Fruit fly (Drosophila melanogaster) whole organism, embryonic: ENCODE data around the gene Sprn.
A peak's percentile ranks its signal among the peaks of the same experiment; 100 is the strongest.

ENCODE experiments used
- Adf1 ChIP-seq: fragments of 200-800 bp; sonication (Bioruptor generic); IDR thresholded peaks from 2 replicates; pipeline ENCODE4 v1.3.6; 2022; ENCODE audit warnings: missing biosample characterization, missing genetic modification characterization
- Aef1 ChIP-seq: fragments of 200-800 bp; sonication (Bioruptor generic); IDR thresholded peaks from 3 replicates; pipeline ENCODE4 v1.3.6; 2022; ENCODE audit warnings: missing biosample characterization, missing genetic modification characterization
- Asciz ChIP-seq: fragments of 200-800 bp; sonication (Bioruptor generic); optimal IDR thresholded peaks from 2 replicates; lab custom pipeline; 2017; ENCODE audit warnings: missing biosample characterization, mild to moderate bottlenecking, missing genetic modification characterization, missing genetic modification reagents
- BEAF-32 ChIP-seq: fragments of 200-800 bp; sonication (Bioruptor generic); optimal IDR thresholded peaks from 3 replicates; lab custom pipeline; 2017; ENCODE audit warnings: missing biosample characterization, missing genetic modification characterization, mild to moderate bottlenecking, moderate library complexity, missing genetic modification reagents
- C15 ChIP-seq: fragments of 200-800 bp; sonication (Bioruptor generic); IDR thresholded peaks from 3 replicates; pipeline ENCODE4 v1.3.6; 2022; ENCODE audit warnings: missing biosample characterization, missing genetic modification characterization
- CG11696 ChIP-seq: fragments of 200-800 bp; sonication (Bioruptor generic); IDR thresholded peaks from 2 replicates; pipeline ENCODE4 v1.3.6; 2022; ENCODE audit warnings: missing biosample characterization, missing genetic modification characterization
- CG12071 ChIP-seq: fragments of 200-800 bp; sonication (Bioruptor generic); optimal IDR thresholded peaks from 3 replicates; lab custom pipeline; 2018; ENCODE audit warnings: missing biosample characterization, mild to moderate bottlenecking, missing genetic modification characterization
- CG15479 ChIP-seq: fragments of 200-800 bp; sonication (Bioruptor generic); optimal IDR thresholded peaks from 3 replicates; lab custom pipeline; 2019; ENCODE audit warnings: missing biosample characterization, mild to moderate bottlenecking, missing genetic modification characterization, moderate library complexity
- CG17328 ChIP-seq: fragments of 200-800 bp; sonication (Bioruptor generic); IDR thresholded peaks from 2 replicates; pipeline ENCODE4 v1.3.6; 2022; ENCODE audit warnings: missing biosample characterization, missing genetic modification characterization
- CG18764 ChIP-seq: fragments of 200-800 bp; sonication (Bioruptor generic); optimal IDR thresholded peaks from 3 replicates; lab custom pipeline; 2016; ENCODE audit warnings: missing biosample characterization, missing genetic modification characterization
- CG2116 ChIP-seq: fragments of 200-800 bp; sonication (Bioruptor generic); optimal IDR thresholded peaks from 3 replicates; lab custom pipeline; 2018; ENCODE audit warnings: missing biosample characterization, mild to moderate bottlenecking, missing genetic modification characterization
- CG2712 ChIP-seq: fragments of 200-800 bp; optimal IDR thresholded peaks from 3 replicates; lab custom pipeline; 2019; ENCODE audit warnings: missing biosample characterization, mild to moderate bottlenecking, missing genetic modification characterization, moderate library complexity
- CG2889 ChIP-seq: fragments of 200-800 bp; sonication (Bioruptor generic); IDR thresholded peaks from 3 replicates; pipeline ENCODE4 v1.3.6; 2022; ENCODE audit warnings: missing biosample characterization, missing genetic modification characterization
- CG30431 ChIP-seq: fragments of 200-800 bp; sonication (Bioruptor generic); optimal IDR thresholded peaks from 2 replicates; lab custom pipeline; 2017; ENCODE audit warnings: missing biosample characterization, missing genetic modification characterization
- CG3163 ChIP-seq: fragments of 200-800 bp; sonication (Bioruptor generic); optimal IDR thresholded peaks from 3 replicates; lab custom pipeline; 2016; ENCODE audit warnings: missing biosample characterization, missing genetic modification characterization
- CG32532 ChIP-seq: fragments of 200-800 bp; sonication (Bioruptor generic); IDR thresholded peaks from 2 replicates; pipeline ENCODE4 v1.3.6; 2022; ENCODE audit warnings: missing biosample characterization, missing genetic modification characterization
- CG3407 ChIP-seq: fragments of 200-800 bp; sonication (Bioruptor generic); optimal IDR thresholded peaks from 2 replicates; lab custom pipeline; 2018; ENCODE audit warnings: missing biosample characterization, mild to moderate bottlenecking, missing genetic modification characterization
- CG3847 ChIP-seq: fragments of 200-800 bp; sonication (Bioruptor generic); IDR thresholded peaks from 2 replicates; pipeline ENCODE4 v1.3.6; 2022; ENCODE audit warnings: missing biosample characterization, missing genetic modification characterization
- CG4707 ChIP-seq: fragments of 200-800 bp; sonication (Bioruptor generic); optimal IDR thresholded peaks from 2 replicates; lab custom pipeline; 2018; ENCODE audit warnings: missing biosample characterization, mild to moderate bottlenecking, missing genetic modification characterization, moderate library complexity
- CG7372 ChIP-seq: fragments of 200-800 bp; sonication (Bioruptor generic); IDR thresholded peaks from 2 replicates; pipeline ENCODE4 v1.3.6; 2022; ENCODE audit warnings: missing biosample characterization, missing genetic modification characterization
- CG9932 ChIP-seq: fragments of 200-800 bp; sonication (Bioruptor generic); IDR thresholded peaks from 2 replicates; pipeline ENCODE4 v1.3.6; 2022; ENCODE audit warnings: missing biosample characterization, missing genetic modification characterization
- CTCF ChIP-seq: fragments of 200-800 bp; sonication (Bioruptor generic); optimal IDR thresholded peaks from 2 replicates; lab custom pipeline; 2017; ENCODE audit warnings: missing biosample characterization, mild to moderate bottlenecking, missing genetic modification characterization, moderate library complexity
- CkIIα-i1 ChIP-seq: fragments of 200-800 bp; sonication (Bioruptor generic); IDR thresholded peaks from 2 replicates; pipeline ENCODE4 v1.3.6; 2022; ENCODE audit warnings: missing biosample characterization, missing genetic modification characterization
- Dad ChIP-seq: fragments of 200-800 bp; sonication (Bioruptor generic); optimal IDR thresholded peaks from 3 replicates; lab custom pipeline; 2016; ENCODE audit warnings: missing biosample characterization, missing genetic modification characterization
- Dp ChIP-seq: fragments of 200-800 bp; sonication (Bioruptor generic); optimal IDR thresholded peaks from 2 replicates; lab custom pipeline; 2018; ENCODE audit warnings: missing biosample characterization, mild to moderate bottlenecking, missing genetic modification characterization, moderate library complexity
- Ets97D ChIP-seq: fragments of 200-800 bp; sonication (Bioruptor generic); optimal IDR thresholded peaks from 3 replicates; lab custom pipeline; 2016; ENCODE audit warnings: missing biosample characterization, missing genetic modification characterization
- Gug ChIP-seq: fragments of 200-800 bp; sonication (Bioruptor generic); IDR thresholded peaks from 4 replicates; pipeline ENCODE4 v1.3.6; 2022; ENCODE audit warnings: missing biosample characterization, missing genetic modification characterization
- MBD-R2 ChIP-seq: fragments of 200-800 bp; sonication (Bioruptor generic); IDR thresholded peaks from 2 replicates; pipeline ENCODE4 v1.3.6; 2022; ENCODE audit warnings: missing biosample characterization, missing genetic modification characterization
- Oli ChIP-seq: fragments of 200-800 bp; sonication (Bioruptor generic); optimal IDR thresholded peaks from 2 replicates; lab custom pipeline; 2018; ENCODE audit warnings: missing biosample characterization, mild to moderate bottlenecking, missing genetic modification characterization, moderate library complexity
- Rfx ChIP-seq: fragments of 200-800 bp; sonication (Bioruptor generic); IDR thresholded peaks from 2 replicates; pipeline ENCODE4 v1.3.6; 2022; ENCODE audit warnings: missing biosample characterization, missing genetic modification characterization
- Rx ChIP-seq: fragments of 200-800 bp; sonication (Bioruptor generic); IDR thresholded peaks from 2 replicates; pipeline ENCODE4 v1.3.6; 2022; ENCODE audit warnings: missing biosample characterization, missing genetic modification characterization
- Scr ChIP-seq: fragments of 200-800 bp; sonication (Bioruptor generic); IDR thresholded peaks from 2 replicates; pipeline ENCODE4 v1.3.6; 2022; ENCODE audit warnings: missing biosample characterization, missing genetic modification characterization; ENCODE audit not compliant: partially characterized antibody
- Six4 ChIP-seq: fragments of 200-800 bp; sonication (Bioruptor generic); optimal IDR thresholded peaks from 2 replicates; lab custom pipeline; 2016; ENCODE audit warnings: missing biosample characterization, missing genetic modification characterization
- Trl ChIP-seq, 3 experiments: fragments of >200 bp in 2 of 3; fragments of 200-800 bp in 1 of 3; sonication (Bioruptor generic) in 1 of 3; optimal IDR thresholded peaks; 2 replicates in 1 of 3; 3 replicates in 2 of 3; lab custom pipeline; 2016 to 2017; ENCODE audit warnings: missing biosample characterization in 1 of 3, missing genetic modification characterization in 1 of 3
- YL-1 ChIP-seq: fragments of 200-800 bp; sonication (Bioruptor generic); optimal IDR thresholded peaks from 3 replicates; lab custom pipeline; 2017; ENCODE audit warnings: missing biosample characterization, mild to moderate bottlenecking, missing genetic modification characterization
- ac ChIP-seq: fragments of 200-800 bp; sonication (Bioruptor generic); optimal IDR thresholded peaks from 3 replicates; lab custom pipeline; 2017; ENCODE audit warnings: missing biosample characterization, mild to moderate bottlenecking, missing genetic modification characterization
- cad ChIP-seq: fragments of >200 bp; optimal IDR thresholded peaks from 2 replicates; lab custom pipeline; 2017; ENCODE audit warnings: missing biosample characterization, missing genetic modification characterization
- cato ChIP-seq: fragments of 200-800 bp; sonication (Bioruptor generic); optimal IDR thresholded peaks from 2 replicates; lab custom pipeline; 2016; ENCODE audit warnings: missing biosample characterization, missing genetic modification characterization, borderline replicate concordance
- ftz-f1 ChIP-seq: fragments of 200-800 bp; sonication (Bioruptor generic); optimal IDR thresholded peaks from 2 replicates; lab custom pipeline; 2016; ENCODE audit warnings: missing biosample characterization, missing genetic modification characterization
- gcm ChIP-seq: fragments of 200-800 bp; sonication (Bioruptor generic); optimal IDR thresholded peaks from 2 replicates; lab custom pipeline; 2019; ENCODE audit warnings: missing biosample characterization, mild to moderate bottlenecking, missing genetic modification characterization, moderate library complexity
- ken ChIP-seq: fragments of 200-800 bp; sonication (Bioruptor generic); IDR thresholded peaks from 3 replicates; pipeline ENCODE4 v1.3.6; 2022; ENCODE audit warnings: missing biosample characterization, missing genetic modification characterization
- nerfin-1 ChIP-seq: fragments of 200-800 bp; sonication (Bioruptor generic); optimal IDR thresholded peaks from 3 replicates; lab custom pipeline; 2019; ENCODE audit warnings: missing biosample characterization, mild to moderate bottlenecking, missing genetic modification characterization, moderate library complexity
- scrt ChIP-seq: fragments of 200-800 bp; sonication (Bioruptor generic); optimal IDR thresholded peaks from 2 replicates; lab custom pipeline; 2018; ENCODE audit warnings: missing biosample characterization, mild to moderate bottlenecking, missing genetic modification characterization, moderate library complexity
- sens ChIP-seq: fragments of 200-800 bp; sonication (Bioruptor generic); peaks from one replicate; lab custom pipeline; 2016; ENCODE audit warnings: missing biosample characterization, missing genetic modification characterization
- so ChIP-seq: fragments of 200-800 bp; sonication (Bioruptor generic); IDR thresholded peaks from 3 replicates; pipeline ENCODE4 v1.3.6; 2022; ENCODE audit warnings: missing biosample characterization, missing genetic modification characterization
- sob ChIP-seq: fragments of 200-800 bp; sonication (Bioruptor generic); IDR thresholded peaks from 2 replicates; pipeline ENCODE4 v1.3.6; 2022; ENCODE audit warnings: missing biosample characterization, missing genetic modification characterization
- ssp ChIP-seq: fragments of 200-800 bp; sonication (Bioruptor generic); IDR thresholded peaks from 2 replicates; pipeline ENCODE4 v1.3.6; 2022; ENCODE audit warnings: missing biosample characterization, missing genetic modification characterization
- ttk ChIP-seq: fragments of 200-800 bp; sonication (Bioruptor generic); IDR thresholded peaks from 2 replicates; pipeline ENCODE4 v2.1.2; 2022; ENCODE audit warnings: missing biosample characterization, missing genetic modification characterization
- tx ChIP-seq: fragments of 200-800 bp; sonication (Bioruptor generic); optimal IDR thresholded peaks from 2 replicates; lab custom pipeline; 2016; ENCODE audit warnings: missing biosample characterization, missing genetic modification characterization
- vnd ChIP-seq: fragments of 200-800 bp; sonication (Bioruptor generic); IDR thresholded peaks from 3 replicates; pipeline ENCODE4 v1.3.6; 2022; ENCODE audit warnings: missing biosample characterization, missing genetic modification characterization; ENCODE audit not compliant: partially characterized antibody

The Sprn gene

DNA sequence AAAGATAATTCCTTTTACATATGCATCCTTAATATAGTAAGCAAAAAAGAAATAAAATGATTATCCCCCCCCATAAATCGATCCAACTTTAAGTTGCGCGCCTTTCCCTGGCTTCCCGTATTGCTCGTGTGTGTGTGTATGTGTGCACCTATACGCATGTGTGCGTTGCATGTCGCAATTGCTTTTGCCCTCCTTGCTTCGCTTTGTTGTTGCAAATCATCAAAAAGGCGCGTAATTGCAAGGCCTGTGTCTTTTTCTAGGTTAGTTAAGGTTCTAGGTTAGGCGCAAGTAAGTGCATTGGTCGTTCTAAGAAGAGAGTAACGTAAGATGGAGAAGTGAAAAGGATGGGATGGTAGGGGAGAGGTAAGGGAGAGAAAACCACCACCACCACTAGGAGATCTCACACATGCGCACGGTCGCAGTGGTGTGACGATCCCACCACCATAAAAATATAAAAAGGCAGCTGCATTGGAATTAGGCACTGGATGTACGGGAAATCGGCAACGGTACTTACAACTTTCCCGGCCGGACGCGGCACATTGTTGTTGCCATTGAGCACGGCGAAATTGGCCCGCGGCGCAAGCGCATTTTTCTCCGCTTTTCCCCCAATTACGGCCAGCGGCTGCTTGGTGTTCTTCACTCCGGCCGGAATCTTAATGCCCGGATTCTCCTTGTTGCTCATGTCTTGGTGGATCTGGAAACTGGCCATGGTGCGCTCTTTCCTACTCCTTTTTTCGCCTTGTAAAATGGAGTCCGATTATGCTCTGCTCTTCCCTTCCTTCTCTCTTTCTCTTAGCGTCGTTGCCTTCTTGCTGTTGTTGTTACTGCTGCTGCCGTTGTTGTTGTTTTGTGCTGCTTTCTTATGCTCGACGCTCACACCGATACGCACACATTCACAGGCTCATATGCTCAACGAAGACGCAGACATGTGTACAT is 46.3 kb upstream of the Sprn start (continued):
- peak; percentile 32; the same call in 1 of the 2 replicates for TF ChIP-seq ttk (GFP tag; lab: Robert Waterston, UW)
- no peak for TF ChIP-seq CG9932 (GFP tag; lab: Robert Waterston, UW)
- TF ChIP-seq CG15479, result peak; percentile 79
- peak; percentile 87 for TF ChIP-seq nerfin-1
- TF ChIP-seq CG32532 (GFP tag; lab: Robert Waterston, UW), result no peak
- TF ChIP-seq so, result no peak
- no peak for TF ChIP-seq cato
- TF ChIP-seq Aef1, result peak; percentile 64; the same call in 2 of the 3 replicates
- TF ChIP-seq cad (GFP tag; lab: Kevin White, UChicago), result peak; percentile 71
- peak; percentile 34; the same call in 1 of the 2 replicates for TF ChIP-seq Adf1 (GFP tag; lab: Robert Waterston, UW)
- TF ChIP-seq Asciz, result no peak
- TF ChIP-seq Oli (tag; lab: Kevin White, UChicago), result no peak
- peak; percentile 12 for TF ChIP-seq ac (GFP tag; lab: Kevin White, UChicago)
- TF ChIP-seq Trl (optimal IDR thresholded peaks at IDR 0.05; lab: Kevin White, UChicago), result peak; percentile 51 to 59
- TF ChIP-seq Trl (GFP tag; optimal IDR thresholded peaks at IDR 0.05; lab: Kevin White, UChicago), result no peak
- peak; percentile 19 for TF ChIP-seq sens
- TF ChIP-seq CG18764, result no peak
- no peak for TF ChIP-seq Rfx (GFP tag; lab: Robert Waterston, UW)
- TF ChIP-seq Dp (GFP tag; lab: Kevin White, UChicago), result peak; percentile 1

- TF ChIP-seq CG3847 (GFP tag; lab: Robert Waterston, UW) (peak; percentile 72), Six4 (no peak), CTCF (peak; percentile 3), CkIIα-i1 (GFP tag; lab: Robert Waterston, UW) (no peak), vnd (GFP tag; lab: Robert Waterston, UW) (peak; percentile 74; the same call in 2 of the 3 replicates), CG7372 (no peak), scrt (no peak), YL-1 (GFP tag; lab: Kevin White, UChicago) (peak; percentile 53), ftz-f1 (GFP tag; lab: Kevin White, UChicago) (no peak), CG9932 (GFP tag; lab: Robert Waterston, UW) (no peak), gcm (GFP tag; lab: Kevin White, UChicago) (peak; percentile 28), CG2889 (no peak), CG2712 (peak; percentile 41), MBD-R2 (peak; percentile 42), ssp (no peak), CG2116 (peak; percentile 87), CG3163 (GFP tag; lab: Kevin White, UChicago) (peak; percentile 46), CG30431 (GFP tag; lab: Kevin White, UChicago) (no peak), tx (GFP tag; lab: Kevin White, UChicago) (no peak), CG11696 (no peak), Rx (GFP tag; lab: Robert Waterston, UW) (no peak), Rfx (GFP tag; lab: Robert Waterston, UW) (no peak), sob (GFP tag; lab: Robert Waterston, UW) (0 out of 2 replicates have a peak, but pooled peaks have one; percentile 7), ken (GFP tag; lab: Robert Waterston, UW) (peak; percentile 44; the same call in 1 of the 3 replicates), Ets97D (peak; percentile 83), C15 (GFP tag; lab: Robert Waterston, UW) (no peak), Dad (GFP tag; lab: Kevin White, UChicago) (peak; percentile 23), CG17328 (GFP tag; lab: Robert Waterston, UW) (no peak), Scr (GFP tag; lab: Robert Waterston, UW) (peak; percentile 84), BEAF-32 (GFP tag; lab: Kevin White, UChicago) (peak; percentile 93), CG12071 (GFP tag; lab: Kevin White, UChicago) (no peak), CG3407 (GFP tag; lab: Kevin White, UChicago) (no peak), Gug (no peak), CG4707 (GFP tag; lab: Kevin White, UChicago) (no peak)
These were observed 45.6 kb upstream of the Sprn start, which contains the start of gene CycA for dm6 chr3L:11833296-11833717. CycA (minus strand) TSS chr3L:11833578.
